Fruit fly (Drosophila melanogaster) whole organism, pupa: ENCODE results near the gene Rev1.
A peak's percentile ranks its signal among the peaks of the same experiment; 100 is the strongest.

ENCODE experiments used
- CG10348 ChIP-seq: fragments of 200-800 bp; sonication (Bioruptor generic); IDR thresholded peaks from 2 replicates; pipeline ENCODE4 v1.3.6; 2022; ENCODE audit warnings: missing biosample characterization, missing genetic modification characterization
- CG12605 ChIP-seq: fragments of 200-800 bp; sonication (Bioruptor generic); IDR thresholded peaks from 2 replicates; pipeline ENCODE4 v1.3.6; 2022; ENCODE audit warnings: missing biosample characterization, missing genetic modification characterization
- CG13204 ChIP-seq: fragments of 200-800 bp; sonication (Bioruptor generic); optimal IDR thresholded peaks from 2 replicates; lab custom pipeline; 2018; ENCODE audit warnings: missing biosample characterization, mild to moderate bottlenecking, missing genetic modification characterization, moderate library complexity
- CG14655 ChIP-seq: fragments of 200-800 bp; sonication (Bioruptor generic); optimal IDR thresholded peaks from 3 replicates; lab custom pipeline; 2017; ENCODE audit warnings: mild to moderate bottlenecking, missing biosample characterization, missing genetic modification reagents, missing genetic modification characterization
- CG15710 ChIP-seq: fragments of 200-800 bp; sonication (Bioruptor generic); optimal IDR thresholded peaks from 2 replicates; lab custom pipeline; 2018; ENCODE audit warnings: missing biosample characterization, mild to moderate bottlenecking, missing genetic modification characterization, moderate library complexity
- CG17806 ChIP-seq: fragments of 200-800 bp; sonication (Bioruptor generic); optimal IDR thresholded peaks from 2 replicates; lab custom pipeline; 2018; ENCODE audit warnings: missing biosample characterization, mild to moderate bottlenecking, missing genetic modification characterization, moderate library complexity
- CG32121 ChIP-seq: fragments of 200-800 bp; sonication (Bioruptor generic); IDR thresholded peaks from 2 replicates; pipeline ENCODE4 v1.3.6; 2022; ENCODE audit warnings: missing biosample characterization, missing genetic modification characterization
- CG34367 ChIP-seq: fragments of 200-800 bp; sonication (Bioruptor generic); optimal IDR thresholded peaks from 2 replicates; lab custom pipeline; 2018; ENCODE audit warnings: missing biosample characterization, mild to moderate bottlenecking, missing genetic modification characterization
- CG4496 ChIP-seq: fragments of 200-800 bp; sonication (Bioruptor generic); IDR thresholded peaks from 3 replicates; pipeline ENCODE4 v1.3.6; 2022; ENCODE audit warnings: missing biosample characterization, missing genetic modification characterization
- CG8159 ChIP-seq: fragments of 200-800 bp; sonication (Bioruptor generic); optimal IDR thresholded peaks from 3 replicates; lab custom pipeline; 2018; ENCODE audit warnings: missing biosample characterization, mild to moderate bottlenecking, missing genetic modification characterization, moderate library complexity
- CG8301 ChIP-seq: fragments of 200-800 bp; sonication (Bioruptor generic); optimal IDR thresholded peaks from 2 replicates; lab custom pipeline; 2018; ENCODE audit warnings: missing biosample characterization, mild to moderate bottlenecking, missing genetic modification characterization
- CG9948 ChIP-seq: fragments of 200-800 bp; sonication (Bioruptor generic); optimal IDR thresholded peaks from 2 replicates; lab custom pipeline; 2018; ENCODE audit warnings: missing biosample characterization, mild to moderate bottlenecking, missing genetic modification characterization, moderate library complexity
- D1 ChIP-seq: fragments of 200-800 bp; sonication (Bioruptor generic); optimal IDR thresholded peaks from 2 replicates; lab custom pipeline; 2018; ENCODE audit warnings: missing biosample characterization, mild to moderate bottlenecking, missing genetic modification characterization, moderate library complexity
- EcR ChIP-seq: fragments of 200-800 bp; sonication (Bioruptor generic); optimal IDR thresholded peaks from 3 replicates; lab custom pipeline; 2019; ENCODE audit warnings: missing biosample characterization, missing genetic modification characterization, mild to moderate bottlenecking, moderate library complexity, missing genetic modification reagents
- Ets98B ChIP-seq: fragments of 200-800 bp; sonication (Bioruptor generic); IDR thresholded peaks from 2 replicates; pipeline ENCODE4 v1.3.6; 2022; ENCODE audit warnings: missing biosample characterization, missing genetic modification characterization
- Pif1A ChIP-seq: fragments of 200-800 bp; sonication (Bioruptor generic); optimal IDR thresholded peaks from 3 replicates; lab custom pipeline; 2016; ENCODE audit warnings: missing biosample characterization, missing genetic modification characterization
- Pif1B ChIP-seq: fragments of 200-800 bp; sonication (Bioruptor generic); optimal IDR thresholded peaks from 3 replicates; lab custom pipeline; 2016; ENCODE audit warnings: missing biosample characterization, missing genetic modification characterization
- Snoo ChIP-seq: fragments of 200-800 bp; sonication (Bioruptor generic); optimal IDR thresholded peaks from 3 replicates; lab custom pipeline; 2017; ENCODE audit warnings: missing biosample characterization, mild to moderate bottlenecking, missing genetic modification characterization, inconsistent platforms
- fd96Ca ChIP-seq: fragments of 200-800 bp; sonication (Bioruptor generic); IDR thresholded peaks from 3 replicates; pipeline ENCODE4 v1.3.6; 2022; ENCODE audit warnings: missing biosample characterization, missing genetic modification characterization
- gl ChIP-seq: fragments of 200-800 bp; sonication (Bioruptor generic); optimal IDR thresholded peaks from 2 replicates; lab custom pipeline; 2018; ENCODE audit warnings: missing biosample characterization, mild to moderate bottlenecking, missing genetic modification characterization
- rn ChIP-seq: fragments of 200-800 bp; sonication (Bioruptor generic); IDR thresholded peaks from 2 replicates; pipeline ENCODE4 v1.3.6; 2022; ENCODE audit warnings: missing biosample characterization, missing genetic modification characterization

The Rev1 gene

dm6 chr3L:695510-695909, 41.3 kb downstream of the Rev1 start:
- TF ChIP-seq CG13204 (GFP tag; lab: Kevin White, UChicago) (no peak), EcR (GFP tag; lab: Kevin White, UChicago) (no peak), CG9948 (tag; lab: Kevin White, UChicago) (no peak)

- TF ChIP-seq Snoo (tag; lab: Kevin White, UChicago) (peak; percentile 90), Pif1B (GFP tag; lab: Kevin White, UChicago) (peak; percentile 95), CG17806 (peak; percentile 99), CG10348 (peak; percentile 78), Ets98B (GFP tag; lab: Robert Waterston, UW) (peak; percentile 96), D1 (tag; lab: Kevin White, UChicago) (no peak), CG8159 (tag; lab: Kevin White, UChicago) (peak; percentile 98), CG8301 (tag; lab: Kevin White, UChicago) (peak; percentile 94), CG9948 (tag; lab: Kevin White, UChicago) (peak; percentile 99), rn (GFP tag; lab: Robert Waterston, UW) (peak; percentile 92), CG13204 (GFP tag; lab: Kevin White, UChicago) (peak; percentile 94), CG15710 (tag; lab: Kevin White, UChicago) (peak; percentile 98), CG12605 (GFP tag; lab: Robert Waterston, UW) (peak; percentile 95), CG34367 (tag; lab: Kevin White, UChicago) (peak; percentile 95), Pif1A (GFP tag; lab: Kevin White, UChicago) (peak; percentile 91), CG14655 (GFP tag; lab: Kevin White, UChicago) (peak; percentile 97), EcR (GFP tag; lab: Kevin White, UChicago) (peak; percentile 45), gl (tag; lab: Kevin White, UChicago) (peak; percentile 95), fd96Ca (peak; percentile 97), CG4496 (GFP tag; lab: Robert Waterston, UW) (peak; percentile 96), CG32121 (peak; percentile 95)
These were observed 42.4 kb downstream of the Rev1 start for dm6 chr3L:696404-697054.

dm6 chr3L:697055-697427, 42.9 kb downstream of the Rev1 start:
- no peak for TF ChIP-seq CG12605 (GFP tag; lab: Robert Waterston, UW)
- TF ChIP-seq CG34367 (tag; lab: Kevin White, UChicago) = no peak
- TF ChIP-seq CG10348 = no peak
- TF ChIP-seq rn (GFP tag; lab: Robert Waterston, UW) = no peak
- no peak for TF ChIP-seq fd96Ca
- TF ChIP-seq CG32121 = no peak
- TF ChIP-seq CG14655 (GFP tag; lab: Kevin White, UChicago) = no peak
- TF ChIP-seq CG15710 (tag; lab: Kevin White, UChicago) = no peak
- no peak for TF ChIP-seq CG8159 (tag; lab: Kevin White, UChicago)
- TF ChIP-seq CG4496 (GFP tag; lab: Robert Waterston, UW) = no peak
- no peak for TF ChIP-seq D1 (tag; lab: Kevin White, UChicago)
- no peak for TF ChIP-seq CG8301 (tag; lab: Kevin White, UChicago)

- TF ChIP-seq D1 (tag; lab: Kevin White, UChicago) = no peak
- TF ChIP-seq CG32121 = no peak
- TF ChIP-seq CG15710 (tag; lab: Kevin White, UChicago) = no peak
- TF ChIP-seq rn (GFP tag; lab: Robert Waterston, UW) = no peak
- no peak for TF ChIP-seq CG9948 (tag; lab: Kevin White, UChicago)
- no peak for TF ChIP-seq Ets98B (GFP tag; lab: Robert Waterston, UW)
- TF ChIP-seq, all 21 proteins: peak for 0
These were observed 43.6 kb downstream of the Rev1 start for dm6 chr3L:697724-698123.

- no peak for TF ChIP-seq rn (GFP tag; lab: Robert Waterston, UW)
- TF ChIP-seq CG13204 (GFP tag; lab: Kevin White, UChicago) = no peak
- no peak for TF ChIP-seq CG12605 (GFP tag; lab: Robert Waterston, UW)
- TF ChIP-seq Snoo (tag; lab: Kevin White, UChicago) = no peak
- TF ChIP-seq fd96Ca = no peak
- TF ChIP-seq CG15710 (tag; lab: Kevin White, UChicago) = no peak
- no peak for TF ChIP-seq EcR (GFP tag; lab: Kevin White, UChicago)
- no peak for TF ChIP-seq CG8301 (tag; lab: Kevin White, UChicago)
- TF ChIP-seq CG4496 (GFP tag; lab: Robert Waterston, UW) = no peak
- TF ChIP-seq CG32121 = no peak
- TF ChIP-seq CG14655 (GFP tag; lab: Kevin White, UChicago) = no peak
- TF ChIP-seq Ets98B (GFP tag; lab: Robert Waterston, UW) = no peak; the same call in 1 of the 2 replicates
- TF ChIP-seq Pif1B (GFP tag; lab: Kevin White, UChicago) = no peak
- no peak for TF ChIP-seq gl (tag; lab: Kevin White, UChicago)
- no peak for TF ChIP-seq CG10348
- no peak for TF ChIP-seq Pif1A (GFP tag; lab: Kevin White, UChicago)
- no peak for TF ChIP-seq D1 (tag; lab: Kevin White, UChicago)
- TF ChIP-seq CG34367 (tag; lab: Kevin White, UChicago) = no peak
- no peak for TF ChIP-seq CG9948 (tag; lab: Kevin White, UChicago)
- no peak for TF ChIP-seq CG17806
These were observed 44.7 kb downstream of the Rev1 start, which contains the start of gene CG13894 for dm6 chr3L:698748-699367. CG13894 (minus strand) TSS chr3L:699144.
